Fruit fly (Drosophila melanogaster) whole organism, pupa: Measurements from ENCODE around the gene fiz.

ENCODE experiments used
- CG32121 ChIP-seq: fragments of 200-800 bp; sonication (Bioruptor generic); IDR thresholded peaks from 2 replicates; pipeline ENCODE4 v1.3.6; 2022; ENCODE audit warnings: missing biosample characterization, missing genetic modification characterization
- Snoo ChIP-seq: fragments of 200-800 bp; sonication (Bioruptor generic); optimal IDR thresholded peaks from 3 replicates; lab custom pipeline; 2017; ENCODE audit warnings: missing biosample characterization, mild to moderate bottlenecking, missing genetic modification characterization, inconsistent platforms

DNA sequence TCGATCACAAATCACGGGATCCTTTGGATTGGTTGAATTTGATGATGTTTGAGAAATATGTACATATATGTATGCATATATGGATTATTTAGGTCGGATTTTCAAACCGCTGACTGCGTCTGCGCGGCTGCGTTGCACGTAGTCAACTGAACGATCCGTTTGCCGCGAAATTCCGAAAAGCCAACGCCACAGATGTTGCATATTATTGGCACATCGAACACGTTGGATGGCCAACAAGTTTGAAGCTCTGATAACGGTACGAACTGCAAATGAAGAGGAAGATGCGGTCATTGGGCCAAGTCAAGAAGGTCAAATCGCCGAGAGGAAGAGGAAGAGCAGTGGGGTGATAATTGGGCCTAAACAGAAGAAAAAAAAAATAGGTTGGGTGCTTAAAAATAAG lies 38.5 kb downstream of the fiz start, which contains the start of gene CG9518:
- TF ChIP-seq CG32121 (GFP tag; lab: Robert Waterston, UW) (no peak), Snoo (tag; lab: Kevin White, UChicago) (no peak)
